Fruit fly (Drosophila melanogaster) whole organism, embryonic: ENCODE measurements around the gene Rpt4.

Experiments used
- CG1602 ChIP-seq: fragments of 200-800 bp; sonication (Bioruptor generic); optimal IDR thresholded peaks from 3 replicates; lab custom pipeline; 2016; ENCODE audit warnings: missing biosample characterization, missing genetic modification characterization
- CG18599 ChIP-seq: fragments of 200-800 bp; sonication (Bioruptor generic); optimal IDR thresholded peaks from 3 replicates; lab custom pipeline; 2017; ENCODE audit warnings: missing biosample characterization, missing genetic modification characterization, mild to moderate bottlenecking, moderate library complexity, missing genetic modification reagents
- CG18619 ChIP-seq: fragments of 200-800 bp; sonication (Bioruptor generic); optimal IDR thresholded peaks from 3 replicates; lab custom pipeline; 2017; ENCODE audit warnings: missing biosample characterization, mild to moderate bottlenecking, missing genetic modification characterization
- CG18764 ChIP-seq: fragments of 200-800 bp; sonication (Bioruptor generic); optimal IDR thresholded peaks from 3 replicates; lab custom pipeline; 2016; ENCODE audit warnings: missing biosample characterization, missing genetic modification characterization
- CG2712 ChIP-seq: fragments of 200-800 bp; optimal IDR thresholded peaks from 3 replicates; lab custom pipeline; 2019; ENCODE audit warnings: missing biosample characterization, mild to moderate bottlenecking, missing genetic modification characterization, moderate library complexity
- CG33557 ChIP-seq: fragments of 200-800 bp; sonication (Bioruptor generic); optimal IDR thresholded peaks from 2 replicates; lab custom pipeline; 2019; ENCODE audit warnings: missing biosample characterization, mild to moderate bottlenecking, missing genetic modification characterization, moderate library complexity
- CG6175 ChIP-seq: fragments of 200-800 bp; sonication (Bioruptor generic); IDR thresholded peaks from 3 replicates; pipeline ENCODE4 v1.3.6; 2022; ENCODE audit warnings: missing biosample characterization, missing genetic modification characterization
- CG6254 ChIP-seq: fragments of 200-800 bp; sonication (Bioruptor generic); optimal IDR thresholded peaks from 3 replicates; lab custom pipeline; 2017; ENCODE audit warnings: mild to moderate bottlenecking, missing biosample characterization, missing genetic modification reagents, missing genetic modification characterization
- CG8290 ChIP-seq, 3 experiments: fragments of 200-800 bp; sonication (Bioruptor generic); optimal IDR thresholded peaks; 2 replicates each; lab custom pipeline; 2016 to 2019; ENCODE audit warnings: missing biosample characterization in 3 of 3, missing genetic modification characterization in 3 of 3, mild to moderate bottlenecking in 2 of 3, moderate library complexity in 1 of 3
- CG8359 ChIP-seq: fragments of 200-800 bp; sonication (Bioruptor generic); optimal IDR thresholded peaks from 2 replicates; lab custom pipeline; 2017; ENCODE audit warnings: missing biosample characterization, mild to moderate bottlenecking, missing genetic modification characterization, borderline replicate concordance
- D19B ChIP-seq: fragments of 200-800 bp; sonication (Bioruptor generic); optimal IDR thresholded peaks from 2 replicates; lab custom pipeline; 2017; ENCODE audit warnings: missing biosample characterization, mild to moderate bottlenecking, missing genetic modification characterization
- HLH3B ChIP-seq: fragments of 200-800 bp; sonication (Bioruptor generic); IDR thresholded peaks from 2 replicates; pipeline ENCODE4 v1.3.6; 2022; ENCODE audit warnings: missing biosample characterization, missing genetic modification characterization
- Hsf ChIP-seq: fragments of 200-800 bp; sonication (Bioruptor generic); optimal IDR thresholded peaks from 3 replicates; lab custom pipeline; 2016; ENCODE audit warnings: missing biosample characterization, missing genetic modification characterization
- Lim3 ChIP-seq: fragments of 200-800 bp; sonication (Bioruptor generic); IDR thresholded peaks from 2 replicates; pipeline ENCODE4 v1.3.6; 2022; ENCODE audit warnings: missing biosample characterization, missing genetic modification characterization
- Med ChIP-seq: fragments of 200-800 bp; sonication (Bioruptor generic); peaks from one replicate; lab custom pipeline; 2016; ENCODE audit warnings: missing biosample characterization, missing genetic modification characterization, mild to moderate bottlenecking, inconsistent platforms, moderate library complexity
- Mes4 ChIP-seq: fragments of 200-800 bp; sonication (Bioruptor generic); optimal IDR thresholded peaks from 2 replicates; lab custom pipeline; 2016; ENCODE audit warnings: missing biosample characterization, missing genetic modification characterization
- PHDP ChIP-seq: fragments of 200-800 bp; sonication (Bioruptor generic); optimal IDR thresholded peaks from 3 replicates; lab custom pipeline; 2018; ENCODE audit warnings: missing biosample characterization, mild to moderate bottlenecking, missing genetic modification characterization, moderate library complexity
- Six4 ChIP-seq: fragments of 200-800 bp; sonication (Bioruptor generic); optimal IDR thresholded peaks from 2 replicates; lab custom pipeline; 2016; ENCODE audit warnings: missing biosample characterization, missing genetic modification characterization
- Sry-δ ChIP-seq: fragments of 200-800 bp; sonication (Bioruptor generic); optimal IDR thresholded peaks from 2 replicates; lab custom pipeline; 2016; ENCODE audit warnings: missing biosample characterization, missing genetic modification characterization
- Tbp ChIP-seq: fragments of >200 bp; optimal IDR thresholded peaks from 2 replicates; lab custom pipeline; 2018; ENCODE audit warnings: missing biosample characterization, missing genetic modification characterization
- Trl ChIP-seq, 3 experiments: fragments of >200 bp in 2 of 3; fragments of 200-800 bp in 1 of 3; sonication (Bioruptor generic) in 1 of 3; optimal IDR thresholded peaks; 2 replicates in 1 of 3; 3 replicates in 2 of 3; lab custom pipeline; 2016 to 2017; ENCODE audit warnings: missing biosample characterization in 1 of 3, missing genetic modification characterization in 1 of 3
- ac ChIP-seq: fragments of 200-800 bp; sonication (Bioruptor generic); optimal IDR thresholded peaks from 3 replicates; lab custom pipeline; 2017; ENCODE audit warnings: missing biosample characterization, mild to moderate bottlenecking, missing genetic modification characterization
- amos ChIP-seq: fragments of 200-800 bp; sonication (Bioruptor generic); IDR thresholded peaks from 2 replicates; pipeline ENCODE4 v1.3.6; 2022; ENCODE audit warnings: missing biosample characterization, missing genetic modification characterization; ENCODE audit not compliant: partially characterized antibody
- bbx ChIP-seq: fragments of 200-800 bp; sonication (Bioruptor generic); IDR thresholded peaks from 2 replicates; pipeline ENCODE4 v1.3.6; 2022; ENCODE audit warnings: missing biosample characterization, missing genetic modification characterization; ENCODE audit not compliant: partially characterized antibody
- bcd ChIP-seq: fragments of 200-800 bp; sonication (Bioruptor generic); optimal IDR thresholded peaks from 2 replicates; lab custom pipeline; 2017; ENCODE audit warnings: missing biosample characterization, mild to moderate bottlenecking, missing genetic modification characterization
- btn ChIP-seq: fragments of 200-800 bp; sonication (Bioruptor generic); optimal IDR thresholded peaks from 2 replicates; lab custom pipeline; 2016; ENCODE audit warnings: missing biosample characterization, missing genetic modification characterization
- ci ChIP-seq: fragments of 200-800 bp; sonication (Bioruptor generic); IDR thresholded peaks from 3 replicates; pipeline ENCODE4 v1.3.6; 2022; ENCODE audit warnings: missing biosample characterization, missing genetic modification characterization
- corto ChIP-seq: fragments of 200-800 bp; sonication (Bioruptor generic); optimal IDR thresholded peaks from 2 replicates; lab custom pipeline; 2016; ENCODE audit warnings: missing biosample characterization, mild to moderate bottlenecking, missing genetic modification characterization, moderate library complexity
- gem ChIP-seq: fragments of 200-800 bp; sonication (Bioruptor generic); optimal IDR thresholded peaks from 2 replicates; lab custom pipeline; 2019; ENCODE audit warnings: missing biosample characterization, mild to moderate bottlenecking, missing genetic modification characterization, moderate library complexity
- gsb ChIP-seq: fragments of 200-800 bp; sonication (Bioruptor generic); IDR thresholded peaks from 2 replicates; pipeline ENCODE4 v1.3.6; 2022; ENCODE audit warnings: missing biosample characterization, missing genetic modification characterization
- h ChIP-seq: fragments of >200 bp; optimal IDR thresholded peaks from 2 replicates; lab custom pipeline; 2017
- insv ChIP-seq, 2 experiments: fragments of 200-800 bp; sonication (Bioruptor generic); optimal IDR thresholded peaks; 3 replicates each; lab custom pipeline; 2016 to 2018; ENCODE audit warnings: missing biosample characterization in 2 of 2, missing genetic modification characterization in 2 of 2
- knrl ChIP-seq: fragments of 200-800 bp; sonication (Bioruptor generic); IDR thresholded peaks from 3 replicates; pipeline ENCODE4 v1.3.6; 2022; ENCODE audit warnings: missing biosample characterization, missing genetic modification characterization; ENCODE audit not compliant: partially characterized antibody
- lbe ChIP-seq: fragments of 200-800 bp; sonication (Bioruptor generic); optimal IDR thresholded peaks from 2 replicates; lab custom pipeline; 2016; ENCODE audit warnings: missing biosample characterization, mild to moderate bottlenecking, missing genetic modification characterization
- lmd ChIP-seq: fragments of 200-800 bp; sonication (Bioruptor generic); IDR thresholded peaks from 2 replicates; pipeline ENCODE4 v1.3.6; 2022; ENCODE audit warnings: missing biosample characterization, missing genetic modification characterization
- pan ChIP-seq, 4 experiments: fragments of >200 bp in 3 of 4; fragments of 200-800 bp in 1 of 4; sonication (Bioruptor generic) in 1 of 4; optimal IDR thresholded peaks in 3 of 4; IDR thresholded peaks in 1 of 4; 2 replicates each; pipeline versions ENCODE4 v1.3.6 to Lab custom; 2017 to 2022; ENCODE audit warnings: missing biosample characterization in 2 of 4, missing genetic modification characterization in 2 of 4, mixed read lengths in 1 of 4
- sd ChIP-seq: fragments of 200-800 bp; sonication (Bioruptor generic); optimal IDR thresholded peaks from 3 replicates; lab custom pipeline; 2018; ENCODE audit warnings: missing biosample characterization, mild to moderate bottlenecking, missing genetic modification characterization, moderate library complexity
- sens-2 ChIP-seq: fragments of 200-800 bp; sonication (Bioruptor generic); IDR thresholded peaks from 2 replicates; pipeline ENCODE4 v1.3.6; 2022; ENCODE audit warnings: missing biosample characterization, missing genetic modification characterization
- slou ChIP-seq: fragments of 200-800 bp; sonication (Bioruptor generic); optimal IDR thresholded peaks from 3 replicates; lab custom pipeline; 2016; ENCODE audit warnings: missing biosample characterization, missing genetic modification characterization
- tll ChIP-seq, 2 experiments: fragments of 200-800 bp in 1 of 2; fragments of >200 bp in 1 of 2; sonication (Bioruptor generic) in 1 of 2; optimal IDR thresholded peaks; 2 replicates each; lab custom pipeline; 2017 to 2019; ENCODE audit warnings: missing biosample characterization in 2 of 2, missing genetic modification characterization in 2 of 2, mild to moderate bottlenecking in 1 of 2, moderate library complexity in 1 of 2
- vvl ChIP-seq: fragments of 200-800 bp; sonication (Bioruptor generic); IDR thresholded peaks from 2 replicates; pipeline ENCODE4 v1.3.6; 2022; ENCODE audit warnings: missing biosample characterization, missing genetic modification characterization

Rpt4 gene

DNA sequence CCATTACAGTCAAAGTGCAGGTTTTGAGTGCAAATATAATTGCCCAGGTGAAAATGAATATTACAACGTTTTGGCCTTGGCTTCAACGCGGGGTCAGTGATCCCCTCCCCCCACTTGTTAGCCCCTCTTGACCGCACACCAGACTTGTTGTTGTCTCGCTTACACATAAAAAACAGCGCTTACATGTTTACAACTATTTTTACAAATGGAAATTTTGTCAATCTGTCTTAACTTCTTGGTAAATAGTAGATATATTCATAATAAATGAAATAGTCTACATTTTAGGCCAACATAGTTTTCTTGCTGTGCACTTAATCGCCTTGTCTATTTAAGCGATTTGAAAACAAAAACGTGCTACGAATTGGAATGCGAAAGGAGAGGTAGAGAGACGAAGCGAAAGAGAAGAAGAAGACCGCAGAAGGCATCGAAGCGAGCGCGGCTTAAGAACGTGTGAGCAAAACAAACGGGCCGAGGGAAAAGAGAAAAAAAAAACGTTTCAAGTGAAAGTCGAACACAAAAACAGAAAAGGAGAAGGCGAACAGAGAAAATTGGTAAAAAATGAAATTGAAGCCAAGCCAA is 49.0 kb upstream of the Rpt4 start (continued):
- no peak for TF ChIP-seq CG8359 (GFP tag; lab: Kevin White, UChicago)
- TF ChIP-seq ci: peak; percentile 87
- TF ChIP-seq Med: peak; percentile 90
- TF ChIP-seq vvl: peak; percentile 81
- peak; percentile 50 for TF ChIP-seq PHDP (tag; lab: Kevin White, UChicago)
- TF ChIP-seq Six4 (GFP tag; lab: Kevin White, UChicago): no peak
- TF ChIP-seq CG18619 (GFP tag; lab: Kevin White, UChicago): no peak
- TF ChIP-seq CG6175 (GFP tag; lab: Robert Waterston, UW): peak; percentile 45; the same call in 1 of the 3 replicates
- TF ChIP-seq lmd (GFP tag; lab: Robert Waterston, UW): peak; percentile 61; the same call in 1 of the 2 replicates
- TF ChIP-seq insv (GFP tag; optimal IDR thresholded peaks at IDR 0.05; lab: Kevin White, UChicago): no peak
- TF ChIP-seq gsb (GFP tag; lab: Robert Waterston, UW): no peak
- TF ChIP-seq Mes4: no peak
- TF ChIP-seq CG18764 (GFP tag; lab: Kevin White, UChicago): peak; percentile 12
- TF ChIP-seq Lim3 (GFP tag; lab: Robert Waterston, UW): no peak
- no peak for TF ChIP-seq btn (GFP tag; lab: Kevin White, UChicago)
- TF ChIP-seq pan (optimal IDR thresholded peaks at IDR 0.05; lab: Kevin White, UChicago): no peak
- TF ChIP-seq pan (GFP tag; optimal IDR thresholded peaks at IDR 0.05 in 1 of 2, IDR thresholded peaks at IDR 0.05 in 1 of 2): peak in 1 of 2 experiments; percentile 65
- TF ChIP-seq CG6254: no peak
- TF ChIP-seq Trl (optimal IDR thresholded peaks at IDR 0.05; lab: Kevin White, UChicago): peak; percentile 20 to 21
- TF ChIP-seq Trl (GFP tag; optimal IDR thresholded peaks at IDR 0.05; lab: Kevin White, UChicago): peak; percentile 11
- TF ChIP-seq Tbp (GFP tag; lab: Kevin White, UChicago): no peak
- TF ChIP-seq HLH3B (GFP tag; lab: Robert Waterston, UW): peak; percentile 60; the same call in 1 of the 2 replicates
- TF ChIP-seq D19B (GFP tag; lab: Kevin White, UChicago): no peak
- TF ChIP-seq lbe (GFP tag; lab: Kevin White, UChicago): no peak
- TF ChIP-seq ac (GFP tag; lab: Kevin White, UChicago): no peak
- TF ChIP-seq CG33557 (GFP tag; lab: Kevin White, UChicago): no peak
- peak; percentile 43; the same call in 1 of the 2 replicates for TF ChIP-seq sens-2 (GFP tag; lab: Robert Waterston, UW)
- no peak for TF ChIP-seq CG8290 (GFP tag; optimal IDR thresholded peaks at IDR 0.05; lab: Kevin White, UChicago)
- TF ChIP-seq CG8290 (tag; optimal IDR thresholded peaks at IDR 0.05; lab: Kevin White, UChicago): peak in 1 of 2 experiments; percentile 70
- TF ChIP-seq h (lab: Kevin White, UChicago): no peak
- peak; percentile 66 for TF ChIP-seq CG2712
- TF ChIP-seq Sry-δ (GFP tag; lab: Kevin White, UChicago): no peak
- TF ChIP-seq amos (GFP tag; lab: Robert Waterston, UW): no peak
- peak; percentile 41 for TF ChIP-seq Hsf (GFP tag; lab: Kevin White, UChicago)
- TF ChIP-seq CG18599 (GFP tag; lab: Kevin White, UChicago): peak; percentile 47
- peak; percentile 89 for TF ChIP-seq sd (tag; lab: Kevin White, UChicago)
- TF ChIP-seq tll (GFP tag; optimal IDR thresholded peaks at IDR 0.05; lab: Kevin White, UChicago): no peak
- no peak for TF ChIP-seq corto (GFP tag; lab: Kevin White, UChicago)
- TF ChIP-seq knrl (GFP tag; lab: Robert Waterston, UW): no peak
- no peak for TF ChIP-seq slou (GFP tag; lab: Kevin White, UChicago)
- peak; percentile 71 for TF ChIP-seq gem (tag; lab: Kevin White, UChicago)
- peak; percentile 29 for TF ChIP-seq CG1602 (GFP tag; lab: Kevin White, UChicago)
- peak; percentile 42 for TF ChIP-seq bcd (GFP tag; lab: Kevin White, UChicago)
- TF ChIP-seq bbx (GFP tag; lab: Robert Waterston, UW): no peak
